Worm (Caenorhabditis elegans): ENCODE results near the gene twk-36.

DNA sequence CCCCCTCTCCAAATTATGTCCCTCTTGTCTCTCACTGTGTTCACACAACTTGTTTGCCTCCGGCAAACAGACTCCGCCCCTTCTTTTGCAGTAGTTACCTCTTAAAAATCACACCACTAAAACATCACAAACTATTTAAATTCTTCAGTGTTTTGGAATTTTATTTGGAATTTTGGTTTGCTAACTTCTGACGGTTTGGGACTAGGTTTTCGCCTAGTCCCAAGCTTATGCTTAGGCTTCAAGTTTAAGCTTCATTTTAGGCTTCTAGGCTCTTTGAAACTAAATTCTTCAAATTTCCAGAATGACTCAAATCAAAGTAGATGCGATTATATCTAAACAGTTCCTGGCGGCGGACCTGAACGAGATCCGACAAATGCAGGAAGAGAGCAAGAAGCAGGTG, 22.2 kb downstream of the twk-36 start, which contains the start of gene fat-5:
- TF ChIP-seq C08G9.2 (tag; optimal IDR thresholded peaks at IDR 0.05) (no peak), ceh-22 (tag; optimal IDR thresholded peaks at IDR 0.05) (no peak), syd-9 (tag; optimal IDR thresholded peaks at IDR 0.05) (no peak), tbx-2 (tag; optimal IDR thresholded peaks at IDR 0.05) (no peak), rnt-1 (tag; optimal IDR thresholded peaks at IDR 0.05) (no peak), fkh-10 (GFP tag; optimal IDR thresholded peaks at IDR 0.05) (no peak), dve-1 (tag; optimal IDR thresholded peaks at IDR 0.05) (no peak), elt-2 (tag; optimal IDR thresholded peaks at IDR 0.05) (no peak), hlh-15 (tag; optimal IDR thresholded peaks at IDR 0.05) (no peak)

Measured in whole organism, late embryonic.